Fruit fly (Drosophila melanogaster) whole organism, embryonic: Measurements from ENCODE around the gene Hasp.
A peak's percentile ranks its signal among the peaks of the same experiment; 100 is the strongest.

Experiments
- C15 ChIP-seq: fragments of 200-800 bp; sonication (Bioruptor generic); IDR thresholded peaks from 3 replicates; pipeline ENCODE4 v1.3.6; 2022; ENCODE audit warnings: missing biosample characterization, missing genetic modification characterization
- CG11695 ChIP-seq: fragments of 200-800 bp; sonication (Bioruptor generic); IDR thresholded peaks from 3 replicates; pipeline ENCODE4 v1.3.6; 2022; ENCODE audit warnings: missing biosample characterization, missing genetic modification characterization
- CG13894 ChIP-seq: fragments of 200-800 bp; sonication (Bioruptor generic); optimal IDR thresholded peaks from 3 replicates; lab custom pipeline; 2018; ENCODE audit warnings: missing biosample characterization, mild to moderate bottlenecking, missing genetic modification characterization, moderate library complexity
- CG14667 ChIP-seq: fragments of 200-800 bp; sonication (Bioruptor generic); IDR thresholded peaks from 2 replicates; pipeline ENCODE4 v1.3.6; 2022; ENCODE audit warnings: missing biosample characterization, missing genetic modification characterization
- CG17186 ChIP-seq: fragments of 200-800 bp; sonication (Bioruptor generic); optimal IDR thresholded peaks from 3 replicates; lab custom pipeline; 2017; ENCODE audit warnings: missing biosample characterization, missing genetic modification reagents, missing genetic modification characterization
- CG17568 ChIP-seq: fragments of 200-800 bp; sonication (Bioruptor generic); optimal IDR thresholded peaks from 2 replicates; lab custom pipeline; 2018; ENCODE audit warnings: missing biosample characterization, mild to moderate bottlenecking, missing genetic modification characterization, moderate library complexity
- CG1792 ChIP-seq: fragments of 200-800 bp; sonication (Bioruptor generic); optimal IDR thresholded peaks from 2 replicates; lab custom pipeline; 2016; ENCODE audit warnings: missing biosample characterization, missing genetic modification characterization
- CG18764 ChIP-seq: fragments of 200-800 bp; sonication (Bioruptor generic); optimal IDR thresholded peaks from 3 replicates; lab custom pipeline; 2016; ENCODE audit warnings: missing biosample characterization, missing genetic modification characterization
- CG34422 ChIP-seq: fragments of 200-800 bp; sonication (Bioruptor generic); IDR thresholded peaks from 3 replicates; pipeline ENCODE4 v1.3.6; 2022; ENCODE audit warnings: missing biosample characterization, missing genetic modification characterization
- CG3838 ChIP-seq: fragments of 200-800 bp; sonication (Bioruptor generic); optimal IDR thresholded peaks from 3 replicates; lab custom pipeline; 2016; ENCODE audit warnings: missing biosample characterization, missing genetic modification characterization
- CG3847 ChIP-seq: fragments of 200-800 bp; sonication (Bioruptor generic); IDR thresholded peaks from 2 replicates; pipeline ENCODE4 v1.3.6; 2022; ENCODE audit warnings: missing biosample characterization, missing genetic modification characterization
- CG6654 ChIP-seq: fragments of 200-800 bp; sonication (Bioruptor generic); optimal IDR thresholded peaks from 2 replicates; lab custom pipeline; 2017; ENCODE audit warnings: missing biosample characterization, mild to moderate bottlenecking, missing genetic modification characterization
- CG6683 ChIP-seq: fragments of 200-800 bp; sonication (Bioruptor generic); optimal IDR thresholded peaks from 2 replicates; lab custom pipeline; 2017; ENCODE audit warnings: missing biosample characterization, mild to moderate bottlenecking, missing genetic modification characterization, missing genetic modification reagents
- CG6791 ChIP-seq: fragments of 200-800 bp; sonication (Bioruptor generic); IDR thresholded peaks from 3 replicates; pipeline ENCODE4 v1.3.6; 2022; ENCODE audit warnings: missing biosample characterization, missing genetic modification characterization; ENCODE audit not compliant: partially characterized antibody
- CG6854 ChIP-seq: fragments of 200-800 bp; sonication (Bioruptor generic); optimal IDR thresholded peaks from 3 replicates; lab custom pipeline; 2017; ENCODE audit warnings: missing biosample characterization, mild to moderate bottlenecking, missing genetic modification characterization
- CG8290 ChIP-seq, 3 experiments: fragments of 200-800 bp; sonication (Bioruptor generic); optimal IDR thresholded peaks; 2 replicates each; lab custom pipeline; 2016 to 2019; ENCODE audit warnings: missing biosample characterization in 3 of 3, missing genetic modification characterization in 3 of 3, mild to moderate bottlenecking in 2 of 3, moderate library complexity in 1 of 3
- CG8765 ChIP-seq: fragments of 200-800 bp; sonication (Bioruptor generic); IDR thresholded peaks from 2 replicates; pipeline ENCODE4 v1.3.6; 2022; ENCODE audit warnings: missing biosample characterization, missing genetic modification characterization
- CG9437 ChIP-seq: fragments of 200-800 bp; sonication (Bioruptor generic); optimal IDR thresholded peaks from 2 replicates; lab custom pipeline; 2018; ENCODE audit warnings: missing biosample characterization, mild to moderate bottlenecking, missing genetic modification characterization
- CG9609 ChIP-seq: fragments of 200-800 bp; sonication (Bioruptor generic); optimal IDR thresholded peaks from 3 replicates; lab custom pipeline; 2016; ENCODE audit warnings: missing biosample characterization, missing genetic modification characterization
- Camta ChIP-seq: fragments of 200-800 bp; sonication (Bioruptor generic); optimal IDR thresholded peaks from 2 replicates; lab custom pipeline; 2016; ENCODE audit warnings: missing biosample characterization, missing genetic modification characterization
- Deaf1 ChIP-seq: fragments of 200-800 bp; optimal IDR thresholded peaks from 3 replicates; lab custom pipeline; 2019; ENCODE audit warnings: missing biosample characterization, mild to moderate bottlenecking, missing genetic modification characterization, moderate library complexity
- Dip3 ChIP-seq: fragments of 200-800 bp; sonication (Bioruptor generic); optimal IDR thresholded peaks from 3 replicates; lab custom pipeline; 2016; ENCODE audit warnings: missing biosample characterization, missing genetic modification characterization
- ERR ChIP-seq: fragments of 200-800 bp; sonication (Bioruptor generic); optimal IDR thresholded peaks from 2 replicates; lab custom pipeline; 2016; ENCODE audit warnings: missing biosample characterization, missing genetic modification characterization
- Ets97D ChIP-seq: fragments of 200-800 bp; sonication (Bioruptor generic); optimal IDR thresholded peaks from 3 replicates; lab custom pipeline; 2016; ENCODE audit warnings: missing biosample characterization, missing genetic modification characterization
- HLH3B ChIP-seq: fragments of 200-800 bp; sonication (Bioruptor generic); IDR thresholded peaks from 2 replicates; pipeline ENCODE4 v1.3.6; 2022; ENCODE audit warnings: missing biosample characterization, missing genetic modification characterization
- Jarid2 ChIP-seq: fragments of 200-800 bp; sonication (Bioruptor generic); optimal IDR thresholded peaks from 3 replicates; lab custom pipeline; 2017; ENCODE audit warnings: mild to moderate bottlenecking, missing biosample characterization, missing genetic modification reagents, missing genetic modification characterization
- Lim3 ChIP-seq: fragments of 200-800 bp; sonication (Bioruptor generic); IDR thresholded peaks from 2 replicates; pipeline ENCODE4 v1.3.6; 2022; ENCODE audit warnings: missing biosample characterization, missing genetic modification characterization
- Max ChIP-seq: fragments of 200-800 bp; sonication (Bioruptor generic); optimal IDR thresholded peaks from 2 replicates; lab custom pipeline; 2016; ENCODE audit warnings: missing biosample characterization, mild to moderate bottlenecking, missing genetic modification characterization
- Oli ChIP-seq: fragments of 200-800 bp; sonication (Bioruptor generic); optimal IDR thresholded peaks from 2 replicates; lab custom pipeline; 2018; ENCODE audit warnings: missing biosample characterization, mild to moderate bottlenecking, missing genetic modification characterization, moderate library complexity
- Sry-δ ChIP-seq: fragments of 200-800 bp; sonication (Bioruptor generic); optimal IDR thresholded peaks from 2 replicates; lab custom pipeline; 2016; ENCODE audit warnings: missing biosample characterization, missing genetic modification characterization
- Ssrp ChIP-seq: fragments of 200-800 bp; sonication (Bioruptor generic); optimal IDR thresholded peaks from 2 replicates; lab custom pipeline; 2018; ENCODE audit warnings: missing biosample characterization, mild to moderate bottlenecking, missing genetic modification characterization, moderate library complexity
- Xbp1 ChIP-seq: fragments of 200-800 bp; sonication (Bioruptor generic); optimal IDR thresholded peaks from 3 replicates; lab custom pipeline; 2016; ENCODE audit warnings: missing biosample characterization, mild to moderate bottlenecking, missing genetic modification characterization
- ac ChIP-seq: fragments of 200-800 bp; sonication (Bioruptor generic); optimal IDR thresholded peaks from 3 replicates; lab custom pipeline; 2017; ENCODE audit warnings: missing biosample characterization, mild to moderate bottlenecking, missing genetic modification characterization
- bab2 ChIP-seq: fragments of 200-800 bp; sonication (Bioruptor generic); optimal IDR thresholded peaks from 2 replicates; lab custom pipeline; 2016; ENCODE audit warnings: missing biosample characterization, missing genetic modification characterization
- dan ChIP-seq: fragments of 200-800 bp; sonication (Bioruptor generic); IDR thresholded peaks from 2 replicates; pipeline ENCODE4 v1.3.6; 2022; ENCODE audit warnings: missing biosample characterization, missing genetic modification characterization
- dimm ChIP-seq: fragments of 200-800 bp; sonication (Bioruptor generic); IDR thresholded peaks from 2 replicates; pipeline ENCODE4 v1.3.6; 2022; ENCODE audit warnings: missing biosample characterization, missing genetic modification characterization
- eve ChIP-seq, 2 experiments: fragments of >200 bp; optimal IDR thresholded peaks; 2 replicates each; lab custom pipeline; 2017; ENCODE audit warnings: missing biosample characterization in 2 of 2, missing genetic modification characterization in 2 of 2
- exex ChIP-seq: fragments of 200-800 bp; sonication (Bioruptor generic); optimal IDR thresholded peaks from 4 replicates; lab custom pipeline; 2018; ENCODE audit warnings: missing biosample characterization, mild to moderate bottlenecking, missing genetic modification characterization, moderate library complexity
- ftz-f1 ChIP-seq: fragments of 200-800 bp; sonication (Bioruptor generic); optimal IDR thresholded peaks from 2 replicates; lab custom pipeline; 2016; ENCODE audit warnings: missing biosample characterization, missing genetic modification characterization
- gcm2 ChIP-seq: fragments of 200-800 bp; sonication (Bioruptor generic); optimal IDR thresholded peaks from 2 replicates; lab custom pipeline; 2016; ENCODE audit warnings: missing biosample characterization, missing genetic modification characterization
- gro ChIP-seq: fragments of 200-800 bp; sonication (Bioruptor generic); optimal IDR thresholded peaks from 2 replicates; lab custom pipeline; 2016; ENCODE audit warnings: missing biosample characterization, missing genetic modification characterization
- gsb ChIP-seq: fragments of 200-800 bp; sonication (Bioruptor generic); IDR thresholded peaks from 2 replicates; pipeline ENCODE4 v1.3.6; 2022; ENCODE audit warnings: missing biosample characterization, missing genetic modification characterization
- gsb-n ChIP-seq: fragments of 200-800 bp; sonication (Bioruptor generic); optimal IDR thresholded peaks from 3 replicates; lab custom pipeline; 2018; ENCODE audit warnings: missing biosample characterization, mild to moderate bottlenecking, missing genetic modification characterization
- her ChIP-seq: fragments of 200-800 bp; sonication (Bioruptor generic); optimal IDR thresholded peaks from 2 replicates; lab custom pipeline; 2016; ENCODE audit warnings: missing biosample characterization, missing genetic modification characterization
- knrl ChIP-seq: fragments of 200-800 bp; sonication (Bioruptor generic); IDR thresholded peaks from 3 replicates; pipeline ENCODE4 v1.3.6; 2022; ENCODE audit warnings: missing biosample characterization, missing genetic modification characterization; ENCODE audit not compliant: partially characterized antibody
- nom ChIP-seq: fragments of 200-800 bp; sonication (Bioruptor generic); optimal IDR thresholded peaks from 2 replicates; lab custom pipeline; 2017; ENCODE audit warnings: missing biosample characterization, missing genetic modification characterization, mild to moderate bottlenecking, moderate library complexity, missing genetic modification reagents
- oc ChIP-seq: fragments of 200-800 bp; sonication (Bioruptor generic); optimal IDR thresholded peaks from 2 replicates; lab custom pipeline; 2018; ENCODE audit warnings: missing biosample characterization, mild to moderate bottlenecking, missing genetic modification characterization, moderate library complexity
- pho ChIP-seq: fragments of 200-800 bp; sonication (Bioruptor generic); optimal IDR thresholded peaks from 2 replicates; lab custom pipeline; 2016; ENCODE audit warnings: missing biosample characterization, missing genetic modification characterization
- prd ChIP-seq, 3 experiments: fragments of >200 bp in 2 of 3; fragments of 200-800 bp in 1 of 3; sonication (Bioruptor generic) in 1 of 3; optimal IDR thresholded peaks in 2 of 3; IDR thresholded peaks in 1 of 3; 2 replicates in 2 of 3; 3 replicates in 1 of 3; pipeline versions ENCODE4 v1.3.6 to Lab custom; 2017 to 2022; ENCODE audit warnings: missing biosample characterization in 1 of 3, missing genetic modification characterization in 1 of 3
- sr ChIP-seq: fragments of 200-800 bp; sonication (Bioruptor generic); IDR thresholded peaks from 3 replicates; pipeline ENCODE4 v1.3.6; 2022; ENCODE audit warnings: missing biosample characterization, missing genetic modification characterization

Hasp gene

dm6 chr2L:19508361-19508918 is 8.6 kb downstream of the Hasp start, which contains the start of gene cyst (continued):
- TF ChIP-seq CG6854 (GFP tag; lab: Kevin White, UChicago) (peak; percentile 1), dan (GFP tag; lab: Robert Waterston, UW) (no peak), ftz-f1 (GFP tag; lab: Kevin White, UChicago) (peak; percentile 67), Ssrp (no peak), Oli (tag; lab: Kevin White, UChicago) (no peak), CG6654 (GFP tag; lab: Kevin White, UChicago) (no peak), oc (no peak), sr (peak; percentile 60; the same call in 1 of the 3 replicates), CG6683 (no peak), knrl (GFP tag; lab: Robert Waterston, UW) (peak; percentile 97), Camta (GFP tag; lab: Kevin White, UChicago) (peak; percentile 49), CG13894 (tag; lab: Kevin White, UChicago) (no peak), Max (GFP tag; lab: Kevin White, UChicago) (no peak), prd (optimal IDR thresholded peaks at IDR 0.05; lab: Kevin White, UChicago) (no peak), prd (GFP tag; IDR thresholded peaks at IDR 0.05; lab: Robert Waterston, UW) (no peak), CG17568 (no peak), CG11695 (no peak), dimm (GFP tag; lab: Robert Waterston, UW) (no peak), CG3838 (GFP tag; lab: Kevin White, UChicago) (no peak), Lim3 (GFP tag; lab: Robert Waterston, UW) (no peak), Jarid2 (GFP tag; lab: Kevin White, UChicago) (no peak), Dip3 (peak; percentile 39), CG17186 (GFP tag; lab: Kevin White, UChicago) (peak; percentile 86), bab2 (GFP tag; lab: Kevin White, UChicago) (peak; percentile 13), nom (GFP tag; lab: Kevin White, UChicago) (no peak), HLH3B (GFP tag; lab: Robert Waterston, UW) (no peak), CG3847 (GFP tag; lab: Robert Waterston, UW) (peak; percentile 82), gcm2 (no peak), CG9609 (GFP tag; lab: Kevin White, UChicago) (peak; percentile 37), CG14667 (no peak), CG6791 (GFP tag; lab: Robert Waterston, UW) (peak; percentile 97), ac (GFP tag; lab: Kevin White, UChicago) (no peak), C15 (GFP tag; lab: Robert Waterston, UW) (no peak), CG34422 (GFP tag; lab: Robert Waterston, UW) (no peak), gro (GFP tag; lab: Kevin White, UChicago) (no peak), CG8765 (GFP tag; lab: Robert Waterston, UW) (peak; percentile 18; the same call in 1 of the 2 replicates), her (GFP tag; lab: Kevin White, UChicago) (peak; percentile 12), gsb (no peak), CG1792 (GFP tag; lab: Kevin White, UChicago) (peak; percentile 6), exex (tag; lab: Kevin White, UChicago) (no peak), Xbp1 (GFP tag; lab: Kevin White, UChicago) (peak; percentile 38), CG18764 (GFP tag; lab: Kevin White, UChicago) (no peak), ERR (GFP tag; lab: Kevin White, UChicago) (peak; percentile 23), eve (GFP tag; optimal IDR thresholded peaks at IDR 0.05; lab: Kevin White, UChicago) (no peak), Deaf1 (no peak), gsb-n (tag; lab: Kevin White, UChicago) (no peak), CG9437 (GFP tag; lab: Kevin White, UChicago) (no peak), Sry-δ (peak; percentile 93), Ets97D (GFP tag; lab: Kevin White, UChicago) (peak; percentile 90), CG8290 (GFP tag; optimal IDR thresholded peaks at IDR 0.05; lab: Kevin White, UChicago) (no peak), CG8290 (tag; optimal IDR thresholded peaks at IDR 0.05; lab: Kevin White, UChicago) (no peak), pho (peak; percentile 43)
